Worm (Caenorhabditis elegans): ENCODE measurements around the gene F35F11.2.

Gene F35F11.2

ce11 chrIV:4039984-4040383 lies at the start of gene F35F11.2:
TSS of gene F35F11.2 (plus strand) at chrIV:4040284.
- TF ChIP-seq eyg-1 (tag; optimal IDR thresholded peaks at IDR 0.05) (no peak), ref-2 (tag; optimal IDR thresholded peaks at IDR 0.05) (no peak), dmd-4 (tag; optimal IDR thresholded peaks at IDR 0.05; ENCODE audit: borderline replicate concordance) (no peak), hlh-30 (tag; optimal IDR thresholded peaks at IDR 0.05; ENCODE audit: insufficient read depth) (no peak), ceh-34 (tag; optimal IDR thresholded peaks at IDR 0.05) (no peak), pag-3 (tag; optimal IDR thresholded peaks at IDR 0.05; ENCODE audit: borderline replicate concordance) (no peak), C38D4.7 (GFP tag; optimal IDR thresholded peaks at IDR 0.05) (no peak)

- TF ChIP-seq hlh-30 (tag; optimal IDR thresholded peaks at IDR 0.05; ENCODE audit: insufficient read depth), result no peak
- no peak for TF ChIP-seq unc-55 (GFP tag; optimal IDR thresholded peaks at IDR 0.05)
- TF ChIP-seq ets-4 (tag; optimal IDR thresholded peaks at IDR 0.05), result no peak
Measured at ce11 chrIV:3993292-3993691, 46.8 kb upstream of the F35F11.2 start, which contains the start of gene F47C12.6. TSS of gene F47C12.6 (minus strand) at chrIV:3993392.

- TF ChIP-seq mec-3 (tag; optimal IDR thresholded peaks at IDR 0.05; ENCODE audit: borderline replicate concordance), result no peak
- TF ChIP-seq madf-2 (tag; optimal IDR thresholded peaks at IDR 0.05), result no peak
- no peak for TF ChIP-seq sox-4 (tag; optimal IDR thresholded peaks at IDR 0.05)
- no peak for TF ChIP-seq ceh-2 (tag; optimal IDR thresholded peaks at IDR 0.05)
- TF ChIP-seq ceh-34 (tag; optimal IDR thresholded peaks at IDR 0.05), result no peak
- no peak for TF ChIP-seq nhr-232 (tag; optimal IDR thresholded peaks at IDR 0.05)
- no peak for TF ChIP-seq hlh-8 (tag; optimal IDR thresholded peaks at IDR 0.05)
- no peak for TF ChIP-seq unc-3 (GFP tag; conservative IDR thresholded peaks at IDR 0.05)
- no peak for TF ChIP-seq unc-3 (tag; optimal IDR thresholded peaks at IDR 0.05)
- TF ChIP-seq fkh-10 (GFP tag; optimal IDR thresholded peaks at IDR 0.05), result no peak
- no peak for TF ChIP-seq ceh-22 (tag; optimal IDR thresholded peaks at IDR 0.05)
- no peak for TF ChIP-seq dmd-4 (tag; optimal IDR thresholded peaks at IDR 0.05; ENCODE audit: borderline replicate concordance)
- TF ChIP-seq K09A11.1 (tag; optimal IDR thresholded peaks at IDR 0.05; ENCODE audit: insufficient read depth), result no peak
- TF ChIP-seq ets-4 (tag; optimal IDR thresholded peaks at IDR 0.05), result no peak
Measured at ce11 chrIV:3994318-3994717, 45.8 kb upstream of the F35F11.2 start, which contains the start of gene F47C12.13. TSS of gene F47C12.13 (minus strand) at chrIV:3994418.

- no peak for TF ChIP-seq unc-55 (GFP tag; optimal IDR thresholded peaks at IDR 0.05)
- TF ChIP-seq madf-2 (tag; optimal IDR thresholded peaks at IDR 0.05), result no peak
- TF ChIP-seq T23F11.4 (GFP tag; optimal IDR thresholded peaks at IDR 0.05), result no peak
Measured at ce11 chrIV:3995384-3995783, 44.7 kb upstream of the F35F11.2 start, which contains the start of gene F47C12.7. TSS of gene F47C12.7 (minus strand) at chrIV:3995484.

ce11 chrIV:3998517-3998916 lies 41.6 kb upstream of the F35F11.2 start, which contains the start of gene F47C12.8:
TSS of gene F47C12.8 (minus strand) at chrIV:3998617.
- TF ChIP-seq ztf-16 (tag; optimal IDR thresholded peaks at IDR 0.05), result no peak
- no peak for TF ChIP-seq odd-2 (tag; optimal IDR thresholded peaks at IDR 0.05)
- TF ChIP-seq ceh-2 (tag; optimal IDR thresholded peaks at IDR 0.05), result no peak
- no peak for TF ChIP-seq unc-86 (tag; optimal IDR thresholded peaks at IDR 0.05)
- no peak for TF ChIP-seq K02D7.2 (tag; optimal IDR thresholded peaks at IDR 0.05)
- no peak for TF ChIP-seq tbx-7 (tag; optimal IDR thresholded peaks at IDR 0.05)

- TF ChIP-seq ceh-9 (tag; optimal IDR thresholded peaks at IDR 0.05) (no peak), elt-4 (tag; optimal IDR thresholded peaks at IDR 0.05) (peak; percentile 70)
Measured at ce11 chrIV:3999662-4000061, 40.4 kb upstream of the F35F11.2 start.

- TF ChIP-seq K09A11.1 (tag; optimal IDR thresholded peaks at IDR 0.05; ENCODE audit: insufficient read depth), result no peak
- no peak for TF ChIP-seq gmeb-2 (tag; optimal IDR thresholded peaks at IDR 0.05)
- TF ChIP-seq mec-3 (tag; optimal IDR thresholded peaks at IDR 0.05; ENCODE audit: borderline replicate concordance), result no peak
- no peak for TF ChIP-seq sox-2 (GFP tag; IDR thresholded peaks at IDR 0.05)
- TF ChIP-seq dve-1 (tag; optimal IDR thresholded peaks at IDR 0.05), result no peak
- no peak for TF ChIP-seq dmd-4 (tag; optimal IDR thresholded peaks at IDR 0.05; ENCODE audit: borderline replicate concordance)
- TF ChIP-seq zip-5 (tag; optimal IDR thresholded peaks at IDR 0.05), result no peak
- no peak for TF ChIP-seq ceh-34 (tag; optimal IDR thresholded peaks at IDR 0.05)
- TF ChIP-seq unc-42 (tag; optimal IDR thresholded peaks at IDR 0.05), result no peak
- no peak for TF ChIP-seq ceh-6 (GFP tag; optimal IDR thresholded peaks at IDR 0.05)
- TF ChIP-seq pros-1 (tag; optimal IDR thresholded peaks at IDR 0.05), result no peak
- TF ChIP-seq tbx-7 (tag; optimal IDR thresholded peaks at IDR 0.05), result no peak
- no peak for TF ChIP-seq F13H6.1 (tag; optimal IDR thresholded peaks at IDR 0.05)
- TF ChIP-seq ets-4 (tag; optimal IDR thresholded peaks at IDR 0.05), result no peak
Measured at ce11 chrIV:4004221-4004620, 35.9 kb upstream of the F35F11.2 start.

All from whole organism, late embryonic.